Fruit fly (Drosophila melanogaster): ENCODE measurements around the gene CG10747.

- TF ChIP-seq CTCF (optimal IDR thresholded peaks at IDR 0.05) (no peak), CG8478 (optimal IDR thresholded peaks at IDR 0.05) (no peak)
Measured at dm6 chr2L:20104050-20104449, 12.9 kb upstream of the CG10747 start, which contains the start of gene CG13970.

Data from S2 (cell line).